Worm (Caenorhabditis elegans): ENCODE measurements around the gene F35B12.10.

Gene F35B12.10

DNA sequence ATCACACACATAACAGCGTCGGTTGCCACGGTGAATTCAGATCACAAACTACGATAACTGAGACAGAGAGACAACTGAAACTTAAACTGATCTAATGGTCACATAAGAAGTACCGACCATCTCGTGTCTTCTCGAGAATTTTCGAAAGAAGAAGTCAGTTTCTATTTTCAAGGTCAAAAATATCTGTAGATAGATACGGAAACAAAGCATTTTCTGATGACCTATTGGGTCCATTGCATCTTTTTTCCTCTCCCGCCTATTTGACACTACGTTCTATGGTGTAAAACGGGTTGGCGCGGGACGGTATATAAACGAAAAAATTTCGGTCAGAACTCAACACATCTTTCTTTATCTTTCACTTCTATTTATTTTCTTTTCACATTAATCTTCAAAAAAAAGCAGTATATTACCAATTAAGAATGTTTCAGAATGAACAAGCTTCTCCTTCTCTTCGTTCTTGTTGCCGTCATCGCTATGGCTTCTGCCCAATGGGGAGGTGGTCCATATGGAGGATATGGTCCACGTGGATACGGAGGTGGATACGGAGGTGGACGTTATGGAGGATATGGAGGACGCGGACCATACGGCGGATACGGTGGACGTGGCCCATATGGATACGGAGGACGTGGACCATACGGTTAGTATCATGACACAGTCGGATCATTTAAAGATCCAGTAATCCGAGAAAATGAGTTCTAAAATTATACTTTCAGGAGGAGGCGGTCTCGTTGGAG lies 13.0 kb downstream of the F35B12.10 start, which contains the start of gene nlp-24 (continued):
- TF ChIP-seq mdl-1 (tag; optimal IDR thresholded peaks at IDR 0.05), result no peak
- TF ChIP-seq sem-4 (tag; optimal IDR thresholded peaks at IDR 0.05), result no peak
- no peak for TF ChIP-seq skn-1 (tag; optimal IDR thresholded peaks at IDR 0.05)
- no peak for TF ChIP-seq lin-11 (tag; optimal IDR thresholded peaks at IDR 0.05)
- peak; percentile 2 for TF ChIP-seq elt-1 (tag; optimal IDR thresholded peaks at IDR 0.05)
- no peak for TF ChIP-seq egl-27 (tag; optimal IDR thresholded peaks at IDR 0.05)
- no peak for TF ChIP-seq lin-39 (tag; optimal IDR thresholded peaks at IDR 0.05)
- no peak for TF ChIP-seq dmd-4 (tag; optimal IDR thresholded peaks at IDR 0.05)
- TF ChIP-seq gmeb-1 (tag; optimal IDR thresholded peaks at IDR 0.05), result no peak

DNA sequence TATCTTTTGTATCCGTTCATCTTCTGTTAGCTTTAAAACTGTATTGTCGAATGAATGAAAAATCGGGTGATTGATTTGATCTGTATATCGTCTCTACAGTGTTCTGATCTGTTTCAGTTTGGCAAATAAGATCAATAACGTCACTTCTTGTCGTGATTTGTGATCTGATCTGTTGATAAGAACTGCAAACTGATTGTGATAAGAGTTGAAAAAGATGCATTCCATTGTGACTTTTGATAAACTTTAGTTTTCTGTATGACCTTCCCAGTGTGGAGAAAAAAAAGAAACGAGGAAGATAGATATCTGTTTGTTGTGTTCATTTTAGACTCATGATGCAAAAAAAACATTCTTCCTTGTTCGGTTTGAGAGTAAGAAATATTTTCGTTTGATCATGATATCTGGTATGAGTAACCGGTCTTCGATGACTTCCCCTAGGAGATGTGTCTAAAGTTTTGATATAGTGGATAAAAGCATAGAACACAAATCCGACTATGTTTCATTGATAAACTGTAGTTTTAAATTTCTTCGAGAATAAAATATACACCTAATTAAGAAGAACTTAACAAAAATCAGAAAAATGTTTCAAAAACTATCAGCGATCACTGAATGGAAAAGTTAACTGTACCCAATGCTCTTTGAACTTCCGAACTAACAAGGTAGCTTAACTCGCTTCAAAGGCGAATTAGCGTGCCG lies 14.1 kb downstream of the F35B12.10 start:
- no peak for TF ChIP-seq nhr-10 (tag; optimal IDR thresholded peaks at IDR 0.05)
- TF ChIP-seq fos-1 (tag; optimal IDR thresholded peaks at IDR 0.05), result peak; percentile 52
- peak; percentile 59 for TF ChIP-seq elt-1 (tag; optimal IDR thresholded peaks at IDR 0.05)
- peak; percentile 2 for TF ChIP-seq skn-1 (tag; optimal IDR thresholded peaks at IDR 0.05)
- TF ChIP-seq nhr-23 (tag; optimal IDR thresholded peaks at IDR 0.05), result peak; percentile 14
- peak; percentile 82 for TF ChIP-seq nhr-25 (tag; optimal IDR thresholded peaks at IDR 0.05)
- TF ChIP-seq crh-2 (tag; optimal IDR thresholded peaks at IDR 0.05), result peak; percentile 51
- peak in 1 of 2 experiments; percentile 28 for TF ChIP-seq lsy-2 (tag; optimal IDR thresholded peaks at IDR 0.05)
- no peak for TF ChIP-seq peb-1 (tag; optimal IDR thresholded peaks at IDR 0.05)
- TF ChIP-seq nhr-21 (tag; optimal IDR thresholded peaks at IDR 0.05), result peak; percentile 77
- peak; percentile 88 for TF ChIP-seq sma-9 (GFP tag; optimal IDR thresholded peaks at IDR 0.05)
- no peak for TF ChIP-seq sma-9 (tag; optimal IDR thresholded peaks at IDR 0.05)
- peak; percentile 80 for TF ChIP-seq sma-3 (GFP tag; optimal IDR thresholded peaks at IDR 0.05)
- TF ChIP-seq lin-13 (GFP tag; optimal IDR thresholded peaks at IDR 0.05), result peak; percentile 42
- no peak for TF ChIP-seq zag-1 (tag; optimal IDR thresholded peaks at IDR 0.05)
- TF ChIP-seq blmp-1 (tag; optimal IDR thresholded peaks at IDR 0.05; ENCODE audit: insufficient read depth), result peak; percentile 59
- peak; percentile 60 for TF ChIP-seq nhr-129 (tag; optimal IDR thresholded peaks at IDR 0.05)
- TF ChIP-seq alr-1 (tag; optimal IDR thresholded peaks at IDR 0.05), result no peak
- TF ChIP-seq F13H6.1 (tag; optimal IDR thresholded peaks at IDR 0.05), result no peak
- TF ChIP-seq gmeb-1 (tag; optimal IDR thresholded peaks at IDR 0.05), result peak; percentile 21
- TF ChIP-seq ztf-11 (tag; optimal IDR thresholded peaks at IDR 0.05), result no peak

DNA sequence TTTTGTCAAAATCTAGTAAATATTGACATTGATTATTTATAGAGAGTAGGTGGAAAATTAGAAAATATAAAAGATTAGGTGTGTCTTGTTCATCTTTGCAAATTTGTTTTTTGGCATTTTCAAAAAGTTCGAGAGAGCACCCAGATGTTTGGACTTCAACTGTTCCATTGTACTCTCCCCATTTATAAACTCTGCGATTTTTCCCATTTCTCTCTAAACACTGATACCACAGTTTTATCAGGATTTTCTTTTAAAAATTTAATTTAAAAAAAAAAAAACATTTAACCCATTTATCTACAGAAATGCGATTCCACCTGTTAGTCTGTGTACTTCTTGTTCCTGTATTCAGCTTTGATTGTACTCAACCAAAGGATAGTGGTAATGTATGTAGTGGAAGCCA lies 16.1 kb downstream of the F35B12.10 start, which contains the start of gene tag-290:
Gene tag-290, plus strand, starts transcription at position 301 of the 400 bp plus-strand sequence.
- TF ChIP-seq alr-1 (tag; optimal IDR thresholded peaks at IDR 0.05) (no peak), dmd-4 (tag; optimal IDR thresholded peaks at IDR 0.05) (no peak), C34F6.9 (tag; optimal IDR thresholded peaks at IDR 0.05) (no peak), ceh-16 (tag; optimal IDR thresholded peaks at IDR 0.05) (no peak)

DNA sequence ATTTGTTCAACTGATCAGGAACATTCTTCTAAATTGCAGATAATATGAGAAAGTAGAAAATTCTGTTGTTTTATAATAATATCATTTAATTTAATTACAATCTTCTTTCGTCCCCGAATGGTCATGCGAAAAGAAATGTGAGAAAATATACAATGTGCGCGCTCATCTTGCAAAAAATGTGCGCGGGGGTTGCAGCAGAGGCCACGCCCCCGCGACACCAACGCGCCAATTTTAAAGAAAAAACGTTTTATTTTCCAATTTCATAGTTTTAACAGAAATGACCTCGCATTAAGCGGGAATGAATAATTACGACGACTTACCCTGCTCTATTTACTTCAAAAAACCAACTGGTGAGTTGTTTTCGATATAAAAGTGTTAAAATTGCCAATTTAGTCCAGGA lies 18.6 kb downstream of the F35B12.10 start, which contains the start of gene sas-5:
Gene sas-5, plus strand, starts transcription at position 257 of the 400 bp plus-strand sequence.
- TF ChIP-seq crh-2 (tag; optimal IDR thresholded peaks at IDR 0.05) (peak; percentile 73), unc-55 (GFP tag; optimal IDR thresholded peaks at IDR 0.05) (peak; percentile 86), F13H6.1 (tag; optimal IDR thresholded peaks at IDR 0.05) (peak; percentile 56), mbf-1 (tag; optimal IDR thresholded peaks at IDR 0.05) (no peak), nhr-129 (tag; optimal IDR thresholded peaks at IDR 0.05) (peak; percentile 55), egl-27 (tag; optimal IDR thresholded peaks at IDR 0.05) (no peak), fos-1 (tag; optimal IDR thresholded peaks at IDR 0.05) (peak; percentile 32), lin-11 (tag; optimal IDR thresholded peaks at IDR 0.05) (peak; percentile 71), elt-3 (tag; optimal IDR thresholded peaks at IDR 0.05) (no peak), C34F6.9 (tag; optimal IDR thresholded peaks at IDR 0.05) (peak; percentile 55), sem-4 (tag; optimal IDR thresholded peaks at IDR 0.05) (peak; percentile 53), Y55F3AM.14 (GFP tag; optimal IDR thresholded peaks at IDR 0.05) (no peak), gmeb-1 (tag; optimal IDR thresholded peaks at IDR 0.05) (peak; percentile 92), ztf-4 (tag; optimal IDR thresholded peaks at IDR 0.05) (peak; percentile 42), nhr-12 (tag; optimal IDR thresholded peaks at IDR 0.05) (no peak), snpc-4 (tag; optimal IDR thresholded peaks at IDR 0.05) (peak; percentile 62), nhr-23 (tag; optimal IDR thresholded peaks at IDR 0.05) (no peak), lsy-2 (tag; optimal IDR thresholded peaks at IDR 0.05) (peak; percentile 51 to 75), blmp-1 (tag; optimal IDR thresholded peaks at IDR 0.05; ENCODE audit: insufficient read depth) (peak; percentile 17), nhr-11 (tag; optimal IDR thresholded peaks at IDR 0.05) (no peak), ZK546.5 (tag; optimal IDR thresholded peaks at IDR 0.05) (no peak), nhr-21 (tag; optimal IDR thresholded peaks at IDR 0.05) (peak; percentile 33), mab-5 (tag; optimal IDR thresholded peaks at IDR 0.05) (peak; percentile 53), ama-1 (optimal IDR thresholded peaks at IDR 0.05) (no peak), aly-2 (tag; optimal IDR thresholded peaks at IDR 0.05) (no peak), lin-39 (tag; optimal IDR thresholded peaks at IDR 0.05) (no peak), ceh-16 (tag; optimal IDR thresholded peaks at IDR 0.05) (peak; percentile 58), ceh-82 (tag; optimal IDR thresholded peaks at IDR 0.05) (peak; percentile 85), sma-9 (GFP tag; optimal IDR thresholded peaks at IDR 0.05) (peak; percentile 92), sma-9 (tag; optimal IDR thresholded peaks at IDR 0.05) (no peak), lin-13 (GFP tag; optimal IDR thresholded peaks at IDR 0.05) (peak; percentile 57), nhr-6 (tag; optimal IDR thresholded peaks at IDR 0.05) (peak; percentile 32), sma-3 (GFP tag; optimal IDR thresholded peaks at IDR 0.05) (peak; percentile 75), nhr-25 (tag; optimal IDR thresholded peaks at IDR 0.05) (peak; percentile 76)
